Fruit fly (Drosophila melanogaster): ENCODE measurements around the gene Dph2.

Gene Dph2

dm6 chr3R:14890064-14890709, 3.6 kb downstream of the Dph2 start, which contains the start of the genes CycC and UQCR-C1 (continued):
- TF ChIP-seq CG18262 (tag; optimal IDR thresholded peaks at IDR 0.05) (no peak), bigmax (GFP tag; optimal IDR thresholded peaks at IDR 0.05) (peak; percentile 89), E2f2 (GFP tag; IDR thresholded peaks at IDR 0.05) (peak; percentile 37), Deaf1 (tag; optimal IDR thresholded peaks at IDR 0.05) (no peak), exex (tag; optimal IDR thresholded peaks at IDR 0.05) (no peak), zfh1 (GFP tag; IDR thresholded peaks at IDR 0.05) (no peak), chinmo (GFP tag; IDR thresholded peaks at IDR 0.05; ENCODE audit: partially characterized antibody) (0 out of 4 replicates have a peak, but pooled peaks have one; percentile 42), CG1603 (tag; optimal IDR thresholded peaks at IDR 0.05) (peak; percentile 64), CG3281 (GFP tag; optimal IDR thresholded peaks at IDR 0.05) (peak; percentile 31), Jarid2 (GFP tag; optimal IDR thresholded peaks at IDR 0.05) (no peak)

- no peak for TF ChIP-seq Kr (GFP tag; optimal IDR thresholded peaks at IDR 0.05)
- no peak for TF ChIP-seq CG8281 (tag; optimal IDR thresholded peaks at IDR 0.05)
- TF ChIP-seq Fer2 (tag; optimal IDR thresholded peaks at IDR 0.05), result peak; percentile 76
- TF ChIP-seq CG18764 (GFP tag; optimal IDR thresholded peaks at IDR 0.05), result peak; percentile 55
- TF ChIP-seq CG6689 (GFP tag; IDR thresholded peaks at IDR 0.05), result peak; percentile 77
- peak in 1 of 2 experiments; percentile 69 for TF ChIP-seq Hr51 (GFP tag; optimal IDR thresholded peaks at IDR 0.05)
- peak; percentile 66 for TF ChIP-seq CG9437 (GFP tag; optimal IDR thresholded peaks at IDR 0.05)
- TF ChIP-seq rib (GFP tag; IDR thresholded peaks at IDR 0.05), result peak; percentile 10; the same call in 1 of the 2 replicates
- TF ChIP-seq chinmo (GFP tag; IDR thresholded peaks at IDR 0.05; ENCODE audit: partially characterized antibody), result 0 out of 4 replicates have a peak, but pooled peaks have one; percentile 52
- 0 out of 4 replicates have a peak, but pooled peaks have one; percentile 56 for TF ChIP-seq Dll (GFP tag; IDR thresholded peaks at IDR 0.05; ENCODE audit: partially characterized antibody)
- TF ChIP-seq CG4820 (GFP tag; optimal IDR thresholded peaks at IDR 0.05), result no peak
- TF ChIP-seq dimm (GFP tag; IDR thresholded peaks at IDR 0.05), result no peak
- TF ChIP-seq CG31388 (GFP tag; optimal IDR thresholded peaks at IDR 0.05), result peak; percentile 27
- no peak for TF ChIP-seq sqz (GFP tag; optimal IDR thresholded peaks at IDR 0.05)
- peak; percentile 15 for TF ChIP-seq ERR (GFP tag; optimal IDR thresholded peaks at IDR 0.05)
- peak; percentile 80 for TF ChIP-seq Rfx (GFP tag; IDR thresholded peaks at IDR 0.05)
- peak; percentile 48 for TF ChIP-seq hbn (GFP tag; IDR thresholded peaks at IDR 0.05; ENCODE audit: partially characterized antibody)
- no peak for TF ChIP-seq CG18599 (GFP tag; optimal IDR thresholded peaks at IDR 0.05)
- peak; percentile 80 for TF ChIP-seq CG34224 (GFP tag; IDR thresholded peaks at IDR 0.05; ENCODE audit: partially characterized antibody)
- peak; percentile 65 for TF ChIP-seq CG7786 (GFP tag; optimal IDR thresholded peaks at IDR 0.05)
- TF ChIP-seq Hey (tag; optimal IDR thresholded peaks at IDR 0.05), result no peak
- no peak for TF ChIP-seq CG8765 (GFP tag; IDR thresholded peaks at IDR 0.05)
- peak; percentile 68 for TF ChIP-seq Ssrp (tag; optimal IDR thresholded peaks at IDR 0.05)
- TF ChIP-seq Dp (GFP tag; optimal IDR thresholded peaks at IDR 0.05), result peak; percentile 53
- TF ChIP-seq CG2678 (tag; optimal IDR thresholded peaks at IDR 0.05), result no peak
- no peak for TF ChIP-seq CG17568 (GFP tag; optimal IDR thresholded peaks at IDR 0.05)
- peak; percentile 63 for TF ChIP-seq CG15696 (tag; optimal IDR thresholded peaks at IDR 0.05)
- no peak for TF ChIP-seq Hr78 (GFP tag; optimal IDR thresholded peaks at IDR 0.05)
- peak; percentile 87 for TF ChIP-seq onecut (GFP tag; IDR thresholded peaks at IDR 0.05)
- TF ChIP-seq tgo (GFP tag; IDR thresholded peaks at IDR 0.05), result peak; percentile 42; the same call in 2 of the 3 replicates
- peak; percentile 80 for TF ChIP-seq CG3847 (GFP tag; IDR thresholded peaks at IDR 0.05)
- peak in 1 of 2 experiments; percentile 63 for TF ChIP-seq bsh (GFP tag; optimal IDR thresholded peaks at IDR 0.05)
- no peak for TF ChIP-seq CG8089 (GFP tag; optimal IDR thresholded peaks at IDR 0.05)
- TF ChIP-seq tio (GFP tag; optimal IDR thresholded peaks at IDR 0.05), result no peak
- no peak for TF ChIP-seq bowl (GFP tag; IDR thresholded peaks at IDR 0.05)
- TF ChIP-seq Abd-B (GFP tag; optimal IDR thresholded peaks at IDR 0.05), result no peak
- TF ChIP-seq CG8290 (GFP tag; optimal IDR thresholded peaks at IDR 0.05), result peak; percentile 35
- TF ChIP-seq CG8290 (tag; optimal IDR thresholded peaks at IDR 0.05), result no peak
Measured at dm6 chr3R:14886011-14886534, 7.7 kb downstream of the Dph2 start, which contains the start of the genes Rrp6, CG33331 and CG33332. Rrp6 (minus strand) TSS chr3R:14886246. CG33331 (plus strand) TSS chr3R:14886456. CG33332 (plus strand) TSS chr3R:14886456.

Data from whole organism, embryonic.